Fruit fly (Drosophila melanogaster) whole organism, embryonic: ENCODE data around the gene bor.

Experiments used
- BtbVII ChIP-seq: fragments of 200-800 bp; sonication (Bioruptor generic); optimal IDR thresholded peaks from 3 replicates; lab custom pipeline; 2017; ENCODE audit warnings: missing biosample characterization, mild to moderate bottlenecking, missing genetic modification characterization
- CG10274 ChIP-seq: fragments of 200-800 bp; sonication (Bioruptor generic); optimal IDR thresholded peaks from 3 replicates; lab custom pipeline; 2017; ENCODE audit warnings: missing biosample characterization, mild to moderate bottlenecking, missing genetic modification characterization
- CG10565 ChIP-seq: fragments of 200-800 bp; sonication (Bioruptor generic); optimal IDR thresholded peaks from 3 replicates; lab custom pipeline; 2016; ENCODE audit warnings: missing biosample characterization, mild to moderate bottlenecking, missing genetic modification characterization
- CG11093 ChIP-seq: fragments of 200-800 bp; sonication (Bioruptor generic); IDR thresholded peaks from 3 replicates; pipeline ENCODE4 v1.3.6; 2022; ENCODE audit warnings: missing biosample characterization, missing genetic modification characterization
- CG11247 ChIP-seq: fragments of 200-800 bp; sonication (Bioruptor generic); IDR thresholded peaks from 2 replicates; pipeline ENCODE4 v1.3.6; 2022; ENCODE audit warnings: missing biosample characterization, missing genetic modification characterization
- CG11695 ChIP-seq: fragments of 200-800 bp; sonication (Bioruptor generic); IDR thresholded peaks from 3 replicates; pipeline ENCODE4 v1.3.6; 2022; ENCODE audit warnings: missing biosample characterization, missing genetic modification characterization
- CG12769 ChIP-seq: fragments of 200-800 bp; sonication (Bioruptor generic); optimal IDR thresholded peaks from 2 replicates; lab custom pipeline; 2019; ENCODE audit warnings: missing biosample characterization, mild to moderate bottlenecking, missing genetic modification characterization, moderate library complexity
- CG14965 ChIP-seq: fragments of 200-800 bp; sonication (Bioruptor generic); optimal IDR thresholded peaks from 2 replicates; lab custom pipeline; 2016; ENCODE audit warnings: missing biosample characterization, missing genetic modification characterization, borderline replicate concordance
- CG1792 ChIP-seq: fragments of 200-800 bp; sonication (Bioruptor generic); optimal IDR thresholded peaks from 2 replicates; lab custom pipeline; 2016; ENCODE audit warnings: missing biosample characterization, missing genetic modification characterization
- CG18262 ChIP-seq: fragments of 200-800 bp; optimal IDR thresholded peaks from 3 replicates; lab custom pipeline; 2019; ENCODE audit warnings: missing biosample characterization, mild to moderate bottlenecking, missing genetic modification characterization, moderate library complexity
- CG42726 ChIP-seq: fragments of 200-800 bp; sonication (Bioruptor generic); IDR thresholded peaks from 2 replicates; pipeline ENCODE4 v1.3.6; 2022; ENCODE audit warnings: missing biosample characterization, missing genetic modification characterization; ENCODE audit not compliant: partially characterized antibody
- CG4404 ChIP-seq: fragments of 200-800 bp; sonication (Bioruptor generic); IDR thresholded peaks from 2 replicates; pipeline ENCODE4 v1.3.6; 2022; ENCODE audit warnings: missing biosample characterization, missing genetic modification characterization
- CG4707 ChIP-seq: fragments of 200-800 bp; sonication (Bioruptor generic); optimal IDR thresholded peaks from 2 replicates; lab custom pipeline; 2018; ENCODE audit warnings: missing biosample characterization, mild to moderate bottlenecking, missing genetic modification characterization, moderate library complexity
- CG4854 ChIP-seq: fragments of 200-800 bp; sonication (Bioruptor generic); optimal IDR thresholded peaks from 2 replicates; lab custom pipeline; 2016; ENCODE audit warnings: missing biosample characterization, missing genetic modification characterization, inconsistent platforms
- CG6175 ChIP-seq: fragments of 200-800 bp; sonication (Bioruptor generic); IDR thresholded peaks from 3 replicates; pipeline ENCODE4 v1.3.6; 2022; ENCODE audit warnings: missing biosample characterization, missing genetic modification characterization
- Dad ChIP-seq: fragments of 200-800 bp; sonication (Bioruptor generic); optimal IDR thresholded peaks from 3 replicates; lab custom pipeline; 2016; ENCODE audit warnings: missing biosample characterization, missing genetic modification characterization
- Doc3 ChIP-seq: fragments of 200-800 bp; sonication (Bioruptor generic); IDR thresholded peaks from 3 replicates; pipeline ENCODE4 v1.3.6; 2022; ENCODE audit warnings: missing biosample characterization, missing genetic modification characterization; ENCODE audit not compliant: partially characterized antibody
- Eip74EF ChIP-seq, 2 experiments: fragments of 200-800 bp in 1 of 2; fragments of >200 bp in 1 of 2; sonication (Bioruptor generic) in 1 of 2; optimal IDR thresholded peaks; 2 replicates each; lab custom pipeline; 2017 to 2019; ENCODE audit warnings: missing biosample characterization in 2 of 2, missing genetic modification characterization in 2 of 2, mild to moderate bottlenecking in 1 of 2, moderate library complexity in 1 of 2
- Gsc ChIP-seq: fragments of 200-800 bp; sonication (Bioruptor generic); IDR thresholded peaks from 2 replicates; pipeline ENCODE4 v1.3.6; 2022; ENCODE audit warnings: missing biosample characterization, missing genetic modification characterization
- HLHmδ ChIP-seq: fragments of 200-800 bp; sonication (Bioruptor generic); optimal IDR thresholded peaks from 2 replicates; lab custom pipeline; 2018; ENCODE audit warnings: missing biosample characterization, mild to moderate bottlenecking, missing genetic modification characterization, moderate library complexity
- Hr3 ChIP-seq: fragments of 200-800 bp; sonication (Bioruptor generic); optimal IDR thresholded peaks from 3 replicates; lab custom pipeline; 2016; ENCODE audit warnings: missing biosample characterization, missing genetic modification characterization
- Jarid2 ChIP-seq: fragments of 200-800 bp; sonication (Bioruptor generic); optimal IDR thresholded peaks from 3 replicates; lab custom pipeline; 2017; ENCODE audit warnings: mild to moderate bottlenecking, missing biosample characterization, missing genetic modification reagents, missing genetic modification characterization
- Mad ChIP-seq: fragments of 200-800 bp; sonication (Bioruptor generic); optimal IDR thresholded peaks from 2 replicates; lab custom pipeline; 2016; ENCODE audit warnings: missing biosample characterization, missing genetic modification characterization
- NFAT ChIP-seq: fragments of 200-800 bp; sonication (Bioruptor generic); IDR thresholded peaks from 2 replicates; pipeline ENCODE4 v1.3.6; 2022; ENCODE audit warnings: missing biosample characterization, missing genetic modification characterization
- Nf-YA ChIP-seq: fragments of 200-800 bp; sonication (Bioruptor generic); IDR thresholded peaks from 2 replicates; pipeline ENCODE4 v1.3.6; 2022; ENCODE audit warnings: missing biosample characterization, missing genetic modification characterization
- Nf-YB ChIP-seq: fragments of 200-800 bp; sonication (Bioruptor generic); optimal IDR thresholded peaks from 3 replicates; lab custom pipeline; 2019; ENCODE audit warnings: missing biosample characterization, mild to moderate bottlenecking, missing genetic modification characterization, moderate library complexity
- TFAM ChIP-seq: fragments of 200-800 bp; sonication (Bioruptor generic); optimal IDR thresholded peaks from 2 replicates; lab custom pipeline; 2017; ENCODE audit warnings: missing biosample characterization, missing genetic modification characterization, inconsistent platforms
- bowl ChIP-seq: fragments of 200-800 bp; sonication (Bioruptor generic); IDR thresholded peaks from 2 replicates; pipeline ENCODE4 v1.3.6; 2022; ENCODE audit warnings: missing biosample characterization, missing genetic modification characterization
- btn ChIP-seq: fragments of 200-800 bp; sonication (Bioruptor generic); optimal IDR thresholded peaks from 2 replicates; lab custom pipeline; 2016; ENCODE audit warnings: missing biosample characterization, missing genetic modification characterization
- cato ChIP-seq: fragments of 200-800 bp; sonication (Bioruptor generic); optimal IDR thresholded peaks from 2 replicates; lab custom pipeline; 2016; ENCODE audit warnings: missing biosample characterization, missing genetic modification characterization, borderline replicate concordance
- danr ChIP-seq: fragments of 200-800 bp; sonication (Bioruptor generic); IDR thresholded peaks from 2 replicates; pipeline ENCODE4 v1.3.6; 2022; ENCODE audit warnings: missing biosample characterization, missing genetic modification characterization
- dmrt99B ChIP-seq: fragments of 200-800 bp; sonication (Bioruptor generic); optimal IDR thresholded peaks from 2 replicates; lab custom pipeline; 2018; ENCODE audit warnings: missing biosample characterization, mild to moderate bottlenecking, missing genetic modification characterization, moderate library complexity
- gsb-n ChIP-seq: fragments of 200-800 bp; sonication (Bioruptor generic); optimal IDR thresholded peaks from 3 replicates; lab custom pipeline; 2018; ENCODE audit warnings: missing biosample characterization, mild to moderate bottlenecking, missing genetic modification characterization
- h ChIP-seq: fragments of >200 bp; optimal IDR thresholded peaks from 2 replicates; lab custom pipeline; 2017
- hkb ChIP-seq, 2 experiments: fragments of 200-800 bp in 1 of 2; fragments of >200 bp in 1 of 2; sonication (Bioruptor generic) in 1 of 2; IDR thresholded peaks in 1 of 2; optimal IDR thresholded peaks in 1 of 2; 2 replicates each; pipeline versions ENCODE4 v1.3.6 to Lab custom; 2017 to 2022; ENCODE audit warnings: missing biosample characterization in 1 of 2, missing genetic modification characterization in 1 of 2
- insv ChIP-seq, 2 experiments: fragments of 200-800 bp; sonication (Bioruptor generic); optimal IDR thresholded peaks; 3 replicates each; lab custom pipeline; 2016 to 2018; ENCODE audit warnings: missing biosample characterization in 2 of 2, missing genetic modification characterization in 2 of 2
- lov ChIP-seq, 2 experiments: fragments of 200-800 bp in 1 of 2; fragments of >200 bp in 1 of 2; sonication (Bioruptor generic) in 1 of 2; IDR thresholded peaks in 1 of 2; optimal IDR thresholded peaks in 1 of 2; 2 replicates in 1 of 2; 3 replicates in 1 of 2; pipeline versions ENCODE4 v1.3.6 to Lab custom; 2017 to 2022; ENCODE audit warnings: missing biosample characterization in 1 of 2, missing genetic modification characterization in 1 of 2
- nerfin-2 ChIP-seq: fragments of 200-800 bp; sonication (Bioruptor generic); IDR thresholded peaks from 2 replicates; pipeline ENCODE4 v1.3.6; 2022; ENCODE audit warnings: missing biosample characterization, missing genetic modification characterization; ENCODE audit not compliant: partially characterized antibody
- pb ChIP-seq: fragments of 200-800 bp; sonication (Bioruptor generic); optimal IDR thresholded peaks from 3 replicates; lab custom pipeline; 2016; ENCODE audit warnings: missing biosample characterization, missing genetic modification characterization
- sisA ChIP-seq: fragments of 200-800 bp; sonication (Bioruptor generic); IDR thresholded peaks from 2 replicates; pipeline ENCODE4 v1.3.6; 2022; ENCODE audit warnings: missing biosample characterization, missing genetic modification characterization
- sna ChIP-seq: fragments of 200-800 bp; sonication (Bioruptor generic); IDR thresholded peaks from 2 replicates; pipeline ENCODE4 v1.3.6; 2022; ENCODE audit warnings: missing biosample characterization, missing genetic modification characterization; ENCODE audit not compliant: partially characterized antibody
- stc ChIP-seq: fragments of 200-800 bp; sonication (Bioruptor generic); IDR thresholded peaks from 2 replicates; pipeline ENCODE4 v1.3.6; 2022; ENCODE audit warnings: missing biosample characterization, missing genetic modification characterization
- sug ChIP-seq: fragments of 200-800 bp; optimal IDR thresholded peaks from 2 replicates; lab custom pipeline; 2019; ENCODE audit warnings: missing biosample characterization, mild to moderate bottlenecking, missing genetic modification characterization, moderate library complexity
- toy ChIP-seq: fragments of 200-800 bp; sonication (Bioruptor generic); IDR thresholded peaks from 2 replicates; pipeline ENCODE4 v1.3.6; 2022; ENCODE audit warnings: missing biosample characterization, missing genetic modification characterization
- tx ChIP-seq: fragments of 200-800 bp; sonication (Bioruptor generic); optimal IDR thresholded peaks from 2 replicates; lab custom pipeline; 2016; ENCODE audit warnings: missing biosample characterization, missing genetic modification characterization
- vnd ChIP-seq: fragments of 200-800 bp; sonication (Bioruptor generic); IDR thresholded peaks from 3 replicates; pipeline ENCODE4 v1.3.6; 2022; ENCODE audit warnings: missing biosample characterization, missing genetic modification characterization; ENCODE audit not compliant: partially characterized antibody
- wor ChIP-seq: fragments of 200-800 bp; sonication (Bioruptor generic); IDR thresholded peaks from 2 replicates; pipeline ENCODE4 v1.3.6; 2022; ENCODE audit warnings: missing biosample characterization, missing genetic modification characterization

Gene bor

DNA sequence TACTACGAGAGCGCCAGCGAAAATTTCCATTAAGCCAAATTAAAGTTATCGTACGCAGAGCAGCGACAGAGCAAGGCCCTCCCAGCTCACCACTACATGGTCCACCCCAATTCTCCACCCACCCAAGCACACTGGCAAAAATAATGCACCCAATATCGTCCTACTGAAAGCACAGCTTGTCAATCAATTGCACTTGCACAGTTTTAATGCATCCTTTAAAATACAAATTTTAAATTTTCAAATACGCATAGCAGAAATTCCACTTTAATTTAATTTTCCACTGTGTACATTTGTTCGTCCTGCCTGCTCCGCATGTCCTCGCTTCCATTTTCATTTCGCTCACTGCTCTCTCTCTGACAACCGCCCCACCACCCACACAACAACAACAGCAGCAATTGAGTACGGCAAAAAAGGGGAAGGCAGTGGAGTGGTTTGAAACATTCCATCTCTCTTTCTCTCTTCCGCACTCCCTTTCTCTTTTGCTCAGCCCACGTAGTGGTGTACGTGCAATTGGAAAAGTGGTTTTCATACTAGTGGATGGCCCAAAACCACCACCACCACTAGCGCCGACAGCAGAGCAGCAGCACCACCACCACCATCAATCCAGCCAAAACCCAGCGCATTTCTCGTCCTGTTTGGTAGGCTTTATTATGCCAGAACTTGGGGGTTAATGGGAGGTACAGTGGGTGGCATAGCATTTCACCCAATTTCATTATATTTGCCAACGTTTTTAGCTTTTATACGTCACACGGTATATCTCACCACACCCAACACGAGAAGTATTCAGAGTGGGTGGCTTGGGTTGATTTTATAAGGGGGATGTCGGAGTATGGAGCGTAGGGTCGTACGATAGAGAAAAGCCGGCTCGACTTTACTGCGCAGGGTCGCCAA is 16.1 kb downstream of the bor start (continued):
- TF ChIP-seq insv (GFP tag; optimal IDR thresholded peaks at IDR 0.05; lab: Kevin White, UChicago) (peak in 1 of 2 experiments; percentile 58), Gsc (GFP tag; lab: Robert Waterston, UW) (no peak), stc (GFP tag; lab: Robert Waterston, UW) (peak; percentile 84), cato (GFP tag; lab: Kevin White, UChicago) (peak; percentile 30), CG4404 (GFP tag; lab: Robert Waterston, UW) (peak; percentile 82), toy (GFP tag; lab: Robert Waterston, UW) (peak; percentile 55; the same call in 1 of the 2 replicates), CG6175 (GFP tag; lab: Robert Waterston, UW) (no peak), CG10274 (peak; percentile 79), h (lab: Kevin White, UChicago) (no peak), CG12769 (tag; lab: Kevin White, UChicago) (peak; percentile 58), BtbVII (GFP tag; lab: Kevin White, UChicago) (peak; percentile 95), Mad (GFP tag; lab: Kevin White, UChicago) (peak; percentile 48), sug (tag; lab: Kevin White, UChicago) (peak; percentile 66), pb (peak; percentile 82), Dad (peak; percentile 16), CG42726 (GFP tag; lab: Robert Waterston, UW) (no peak), hkb (optimal IDR thresholded peaks at IDR 0.05; lab: Kevin White, UChicago) (no peak), hkb (GFP tag; IDR thresholded peaks at IDR 0.05; lab: Robert Waterston, UW) (peak; percentile 89), CG4707 (GFP tag; lab: Kevin White, UChicago) (peak; percentile 35), TFAM (GFP tag; lab: Kevin White, UChicago) (no peak), tx (no peak), Jarid2 (peak; percentile 56), Hr3 (peak; percentile 44), CG14965 (GFP tag; lab: Kevin White, UChicago) (peak; percentile 79), CG4854 (GFP tag; lab: Kevin White, UChicago) (peak; percentile 78), Doc3 (no peak), gsb-n (peak; percentile 24), sisA (GFP tag; lab: Robert Waterston, UW) (peak; percentile 92), wor (GFP tag; lab: Robert Waterston, UW) (peak; percentile 41; the same call in 1 of the 2 replicates), sna (GFP tag; lab: Robert Waterston, UW) (no peak), NFAT (GFP tag; lab: Robert Waterston, UW) (no peak), lov (optimal IDR thresholded peaks at IDR 0.05; lab: Kevin White, UChicago) (no peak), lov (GFP tag; IDR thresholded peaks at IDR 0.05; lab: Robert Waterston, UW) (peak; percentile 81; the same call in 2 of the 3 replicates), CG18262 (tag; lab: Kevin White, UChicago) (peak; percentile 76), CG1792 (GFP tag; lab: Kevin White, UChicago) (peak; percentile 88), bowl (no peak), Nf-YB (GFP tag; lab: Kevin White, UChicago) (peak; percentile 42), Nf-YA (GFP tag; lab: Robert Waterston, UW) (peak; percentile 78), CG11695 (GFP tag; lab: Robert Waterston, UW) (peak; percentile 85), dmrt99B (tag; lab: Kevin White, UChicago) (peak; percentile 87), btn (GFP tag; lab: Kevin White, UChicago) (peak; percentile 69), danr (GFP tag; lab: Robert Waterston, UW) (peak; percentile 45), CG11093 (peak; percentile 70; the same call in 1 of the 3 replicates), HLHmδ (GFP tag; lab: Kevin White, UChicago) (no peak), CG11247 (peak; percentile 68), vnd (GFP tag; lab: Robert Waterston, UW) (no peak), nerfin-2 (GFP tag; lab: Robert Waterston, UW) (no peak), CG10565 (GFP tag; lab: Kevin White, UChicago) (peak; percentile 36), Eip74EF (GFP tag; optimal IDR thresholded peaks at IDR 0.05; lab: Kevin White, UChicago) (peak in 1 of 2 experiments; percentile 58)
